Worm (Caenorhabditis elegans): ENCODE data around the gene tos-1.

tos-1 gene

ce11 chrV:9370986-9371385 is 27.0 kb upstream of the tos-1 start, which contains the start of gene E02C12.6:
E02C12.6 (minus strand) TSS chrV:9371086.
- no peak for TF ChIP-seq nhr-21 (tag; optimal IDR thresholded peaks at IDR 0.05)
- no peak for TF ChIP-seq snpc-4 (tag; optimal IDR thresholded peaks at IDR 0.05)
- TF ChIP-seq skn-1 (tag; optimal IDR thresholded peaks at IDR 0.05): no peak
- no peak for TF ChIP-seq ztf-1 (GFP tag; conservative IDR thresholded peaks at IDR 0.05)
- TF ChIP-seq ceh-82 (tag; optimal IDR thresholded peaks at IDR 0.05): no peak
- no peak for TF ChIP-seq F13H6.1 (tag; optimal IDR thresholded peaks at IDR 0.05)
- no peak for TF ChIP-seq ama-1 (optimal IDR thresholded peaks at IDR 0.05)
- TF ChIP-seq dmd-4 (tag; optimal IDR thresholded peaks at IDR 0.05): no peak
- no peak for TF ChIP-seq egl-27 (tag; optimal IDR thresholded peaks at IDR 0.05)
- no peak for TF ChIP-seq unc-62 (GFP tag; optimal IDR thresholded peaks at IDR 0.05)
- no peak for TF ChIP-seq elt-1 (tag; optimal IDR thresholded peaks at IDR 0.05)
- TF ChIP-seq nhr-77 (tag; optimal IDR thresholded peaks at IDR 0.05): no peak
- no peak for TF ChIP-seq Y55F3AM.14 (GFP tag; optimal IDR thresholded peaks at IDR 0.05)
- TF ChIP-seq peb-1 (tag; optimal IDR thresholded peaks at IDR 0.05): no peak
- no peak for TF ChIP-seq blmp-1 (tag; optimal IDR thresholded peaks at IDR 0.05; ENCODE audit: insufficient read depth)
- TF ChIP-seq lin-13 (GFP tag; optimal IDR thresholded peaks at IDR 0.05): no peak
- TF ChIP-seq nhr-12 (tag; optimal IDR thresholded peaks at IDR 0.05): no peak
- TF ChIP-seq crh-2 (tag; optimal IDR thresholded peaks at IDR 0.05): no peak

- TF ChIP-seq ztf-11 (tag; optimal IDR thresholded peaks at IDR 0.05) (no peak), fos-1 (tag; optimal IDR thresholded peaks at IDR 0.05) (no peak), ceh-16 (tag; optimal IDR thresholded peaks at IDR 0.05) (no peak), nhr-12 (tag; optimal IDR thresholded peaks at IDR 0.05) (no peak), F13H6.1 (tag; optimal IDR thresholded peaks at IDR 0.05) (no peak), ztf-4 (tag; optimal IDR thresholded peaks at IDR 0.05) (no peak), lsy-2 (tag; optimal IDR thresholded peaks at IDR 0.05) (no peak)
Observed at ce11 chrV:9359674-9360073, 15.7 kb upstream of the tos-1 start, which contains the start of gene gpa-3. gpa-3 (minus strand) TSS chrV:9359774.

ce11 chrV:9356345-9356744 is 12.3 kb upstream of the tos-1 start, which contains the start of gene ttr-49:
ttr-49 (minus strand) TSS chrV:9356515.
- TF ChIP-seq mab-5 (tag; optimal IDR thresholded peaks at IDR 0.05) (no peak), ZK546.5 (tag; optimal IDR thresholded peaks at IDR 0.05) (no peak), snpc-4 (tag; optimal IDR thresholded peaks at IDR 0.05) (no peak), egl-27 (tag; optimal IDR thresholded peaks at IDR 0.05) (no peak), zag-1 (tag; optimal IDR thresholded peaks at IDR 0.05) (no peak), fos-1 (tag; optimal IDR thresholded peaks at IDR 0.05) (peak; percentile 59), nhr-10 (tag; optimal IDR thresholded peaks at IDR 0.05) (no peak)

- TF ChIP-seq lsy-2 (tag; optimal IDR thresholded peaks at IDR 0.05) (no peak), ztf-4 (tag; optimal IDR thresholded peaks at IDR 0.05) (no peak), elt-3 (tag; optimal IDR thresholded peaks at IDR 0.05) (no peak), F13H6.1 (tag; optimal IDR thresholded peaks at IDR 0.05) (no peak), fos-1 (tag; optimal IDR thresholded peaks at IDR 0.05) (no peak), ceh-16 (tag; optimal IDR thresholded peaks at IDR 0.05) (no peak), mbf-1 (tag; optimal IDR thresholded peaks at IDR 0.05) (no peak), R02D3.7 (tag; optimal IDR thresholded peaks at IDR 0.05) (no peak), peb-1 (tag; optimal IDR thresholded peaks at IDR 0.05) (no peak), Y55F3AM.14 (GFP tag; optimal IDR thresholded peaks at IDR 0.05) (no peak), nhr-77 (tag; optimal IDR thresholded peaks at IDR 0.05) (no peak), alr-1 (tag; optimal IDR thresholded peaks at IDR 0.05) (no peak)
Observed at ce11 chrV:9355371-9355770, 11.4 kb upstream of the tos-1 start, which contains the start of gene ttr-40. ttr-40 (minus strand) TSS chrV:9355471.

- TF ChIP-seq alr-1 (tag; optimal IDR thresholded peaks at IDR 0.05) (no peak), lsy-2 (tag; optimal IDR thresholded peaks at IDR 0.05) (no peak), snpc-4 (tag; optimal IDR thresholded peaks at IDR 0.05) (no peak), ZK546.5 (tag; optimal IDR thresholded peaks at IDR 0.05) (no peak), aly-2 (tag; optimal IDR thresholded peaks at IDR 0.05) (no peak), Y55F3AM.14 (GFP tag; optimal IDR thresholded peaks at IDR 0.05) (no peak), zag-1 (tag; optimal IDR thresholded peaks at IDR 0.05) (no peak), nhr-10 (tag; optimal IDR thresholded peaks at IDR 0.05) (no peak), unc-55 (GFP tag; optimal IDR thresholded peaks at IDR 0.05) (no peak), sma-3 (GFP tag; optimal IDR thresholded peaks at IDR 0.05) (no peak), mdl-1 (tag; optimal IDR thresholded peaks at IDR 0.05) (no peak), ceh-16 (tag; optimal IDR thresholded peaks at IDR 0.05) (no peak), nhr-129 (tag; optimal IDR thresholded peaks at IDR 0.05) (no peak), sem-4 (tag; optimal IDR thresholded peaks at IDR 0.05) (no peak), unc-62 (GFP tag; optimal IDR thresholded peaks at IDR 0.05) (no peak), dmd-4 (tag; optimal IDR thresholded peaks at IDR 0.05) (no peak), blmp-1 (tag; optimal IDR thresholded peaks at IDR 0.05; ENCODE audit: insufficient read depth) (no peak), sma-9 (GFP tag; optimal IDR thresholded peaks at IDR 0.05) (no peak), sma-9 (tag; optimal IDR thresholded peaks at IDR 0.05) (no peak), gmeb-1 (tag; optimal IDR thresholded peaks at IDR 0.05) (no peak)
Observed at ce11 chrV:9352947-9353346, 8.9 kb upstream of the tos-1 start, which contains the start of gene srx-46. srx-46 (plus strand) TSS chrV:9353247.

Measured in whole organism, L2 larva.